Fruit fly (Drosophila melanogaster) whole organism, embryonic: ENCODE results near the gene CG42554.
A peak's percentile ranks its signal among the peaks of the same experiment; 100 is the strongest.

Experiments
- CG10565 ChIP-seq: fragments of 200-800 bp; sonication (Bioruptor generic); optimal IDR thresholded peaks from 3 replicates; lab custom pipeline; 2016; ENCODE audit warnings: missing biosample characterization, mild to moderate bottlenecking, missing genetic modification characterization
- CG10654 ChIP-seq: fragments of 200-800 bp; sonication (Bioruptor generic); optimal IDR thresholded peaks from 2 replicates; lab custom pipeline; 2016; ENCODE audit warnings: missing biosample characterization, missing genetic modification characterization
- CG11723 ChIP-seq: fragments of 200-800 bp; sonication (Bioruptor generic); optimal IDR thresholded peaks from 2 replicates; lab custom pipeline; 2017; ENCODE audit warnings: missing biosample characterization, mild to moderate bottlenecking, missing genetic modification characterization
- CG12391 ChIP-seq: fragments of 200-800 bp; sonication (Bioruptor generic); optimal IDR thresholded peaks from 3 replicates; lab custom pipeline; 2018; ENCODE audit warnings: missing biosample characterization, mild to moderate bottlenecking, missing genetic modification characterization, moderate library complexity
- CG13624 ChIP-seq: fragments of 200-800 bp; sonication (Bioruptor generic); optimal IDR thresholded peaks from 2 replicates; lab custom pipeline; 2016; ENCODE audit warnings: missing biosample characterization, missing genetic modification characterization
- CG1602 ChIP-seq: fragments of 200-800 bp; sonication (Bioruptor generic); optimal IDR thresholded peaks from 3 replicates; lab custom pipeline; 2016; ENCODE audit warnings: missing biosample characterization, missing genetic modification characterization
- CG18619 ChIP-seq: fragments of 200-800 bp; sonication (Bioruptor generic); optimal IDR thresholded peaks from 3 replicates; lab custom pipeline; 2017; ENCODE audit warnings: missing biosample characterization, mild to moderate bottlenecking, missing genetic modification characterization
- CG31224 ChIP-seq: fragments of 200-800 bp; sonication (Bioruptor generic); IDR thresholded peaks from 2 replicates; pipeline ENCODE4 v1.3.6; 2022; ENCODE audit warnings: missing biosample characterization, missing genetic modification characterization
- CG33557 ChIP-seq: fragments of 200-800 bp; sonication (Bioruptor generic); optimal IDR thresholded peaks from 2 replicates; lab custom pipeline; 2019; ENCODE audit warnings: missing biosample characterization, mild to moderate bottlenecking, missing genetic modification characterization, moderate library complexity
- CG3847 ChIP-seq: fragments of 200-800 bp; sonication (Bioruptor generic); IDR thresholded peaks from 2 replicates; pipeline ENCODE4 v1.3.6; 2022; ENCODE audit warnings: missing biosample characterization, missing genetic modification characterization
- CG4820 ChIP-seq: fragments of 200-800 bp; sonication (Bioruptor generic); optimal IDR thresholded peaks from 3 replicates; lab custom pipeline; 2016; ENCODE audit warnings: missing biosample characterization, missing genetic modification characterization
- CG6689 ChIP-seq: fragments of 200-800 bp; sonication (Bioruptor generic); IDR thresholded peaks from 2 replicates; pipeline ENCODE4 v1.3.6; 2022; ENCODE audit warnings: missing biosample characterization, missing genetic modification characterization
- CG7556 ChIP-seq: fragments of 200-800 bp; sonication (Bioruptor generic); optimal IDR thresholded peaks from 2 replicates; lab custom pipeline; 2017; ENCODE audit warnings: missing biosample characterization, mild to moderate bottlenecking, missing genetic modification characterization
- Doc2 ChIP-seq: fragments of 200-800 bp; sonication (Bioruptor generic); IDR thresholded peaks from 2 replicates; pipeline ENCODE4 v1.3.6; 2022; ENCODE audit warnings: missing biosample characterization, missing genetic modification characterization
- Dref ChIP-seq: fragments of 200-800 bp; sonication (Bioruptor generic); IDR thresholded peaks from 2 replicates; pipeline ENCODE4 v1.3.6; 2022; ENCODE audit warnings: missing biosample characterization, missing genetic modification characterization
- Drgx ChIP-seq: fragments of 200-800 bp; sonication (Bioruptor generic); IDR thresholded peaks from 2 replicates; pipeline ENCODE4 v1.3.6; 2022; ENCODE audit warnings: missing biosample characterization, missing genetic modification characterization
- H15 ChIP-seq: fragments of 200-800 bp; sonication (Bioruptor generic); IDR thresholded peaks from 3 replicates; pipeline ENCODE4 v1.3.6; 2022; ENCODE audit warnings: missing biosample characterization, missing genetic modification characterization
- HHEX ChIP-seq: fragments of 200-800 bp; sonication (Bioruptor generic); optimal IDR thresholded peaks from 3 replicates; lab custom pipeline; 2017; ENCODE audit warnings: missing biosample characterization, mild to moderate bottlenecking, missing genetic modification characterization, missing genetic modification reagents
- HmgZ ChIP-seq: fragments of 200-800 bp; sonication (Bioruptor generic); optimal IDR thresholded peaks from 2 replicates; lab custom pipeline; 2018; ENCODE audit warnings: missing biosample characterization, mild to moderate bottlenecking, missing genetic modification characterization
- Hr51 ChIP-seq, 2 experiments: fragments of 200-800 bp; sonication (Bioruptor generic); optimal IDR thresholded peaks; 2 replicates in 1 of 2; 3 replicates in 1 of 2; lab custom pipeline; 2016 to 2018; ENCODE audit warnings: missing biosample characterization in 2 of 2, missing genetic modification characterization in 2 of 2, mild to moderate bottlenecking in 1 of 2, moderate library complexity in 1 of 2
- Hsf ChIP-seq: fragments of 200-800 bp; sonication (Bioruptor generic); optimal IDR thresholded peaks from 3 replicates; lab custom pipeline; 2016; ENCODE audit warnings: missing biosample characterization, missing genetic modification characterization
- Lhr ChIP-seq: fragments of 200-800 bp; sonication (Bioruptor generic); optimal IDR thresholded peaks from 3 replicates; lab custom pipeline; 2017; ENCODE audit warnings: mild to moderate bottlenecking, missing biosample characterization, missing genetic modification reagents, missing genetic modification characterization
- Mad ChIP-seq: fragments of 200-800 bp; sonication (Bioruptor generic); optimal IDR thresholded peaks from 2 replicates; lab custom pipeline; 2016; ENCODE audit warnings: missing biosample characterization, missing genetic modification characterization
- Max ChIP-seq: fragments of 200-800 bp; sonication (Bioruptor generic); optimal IDR thresholded peaks from 2 replicates; lab custom pipeline; 2016; ENCODE audit warnings: missing biosample characterization, mild to moderate bottlenecking, missing genetic modification characterization
- Mes4 ChIP-seq: fragments of 200-800 bp; sonication (Bioruptor generic); optimal IDR thresholded peaks from 2 replicates; lab custom pipeline; 2016; ENCODE audit warnings: missing biosample characterization, missing genetic modification characterization
- Myb ChIP-seq: fragments of 200-800 bp; sonication (Bioruptor generic); optimal IDR thresholded peaks from 2 replicates; lab custom pipeline; 2016; ENCODE audit warnings: missing biosample characterization, missing genetic modification characterization
- Rfx ChIP-seq: fragments of 200-800 bp; sonication (Bioruptor generic); IDR thresholded peaks from 2 replicates; pipeline ENCODE4 v1.3.6; 2022; ENCODE audit warnings: missing biosample characterization, missing genetic modification characterization
- Xbp1 ChIP-seq: fragments of 200-800 bp; sonication (Bioruptor generic); optimal IDR thresholded peaks from 3 replicates; lab custom pipeline; 2016; ENCODE audit warnings: missing biosample characterization, mild to moderate bottlenecking, missing genetic modification characterization
- Xrp1 ChIP-seq: fragments of 200-800 bp; sonication (Bioruptor generic); IDR thresholded peaks from 2 replicates; pipeline ENCODE4 v1.3.6; 2022; ENCODE audit warnings: missing biosample characterization, missing genetic modification characterization
- ato ChIP-seq: fragments of 200-800 bp; sonication (Bioruptor generic); IDR thresholded peaks from 2 replicates; pipeline ENCODE4 v1.3.6; 2022; ENCODE audit warnings: missing biosample characterization, missing genetic modification characterization; ENCODE audit not compliant: partially characterized antibody
- btn ChIP-seq: fragments of 200-800 bp; sonication (Bioruptor generic); optimal IDR thresholded peaks from 2 replicates; lab custom pipeline; 2016; ENCODE audit warnings: missing biosample characterization, missing genetic modification characterization
- dan ChIP-seq: fragments of 200-800 bp; sonication (Bioruptor generic); IDR thresholded peaks from 2 replicates; pipeline ENCODE4 v1.3.6; 2022; ENCODE audit warnings: missing biosample characterization, missing genetic modification characterization
- gem ChIP-seq: fragments of 200-800 bp; sonication (Bioruptor generic); optimal IDR thresholded peaks from 2 replicates; lab custom pipeline; 2019; ENCODE audit warnings: missing biosample characterization, mild to moderate bottlenecking, missing genetic modification characterization, moderate library complexity
- gt ChIP-seq: fragments of 200-800 bp; sonication (Bioruptor generic); IDR thresholded peaks from 2 replicates; pipeline ENCODE4 v1.3.6; 2022; ENCODE audit warnings: missing biosample characterization, missing genetic modification characterization
- jigr1 ChIP-seq: fragments of 200-800 bp; sonication (Bioruptor generic); IDR thresholded peaks from 3 replicates; pipeline ENCODE4 v1.3.6; 2022; ENCODE audit warnings: missing biosample characterization, missing genetic modification characterization
- lmd ChIP-seq: fragments of 200-800 bp; sonication (Bioruptor generic); IDR thresholded peaks from 2 replicates; pipeline ENCODE4 v1.3.6; 2022; ENCODE audit warnings: missing biosample characterization, missing genetic modification characterization
- peb ChIP-seq: fragments of 200-800 bp; sonication (Bioruptor generic); IDR thresholded peaks from 2 replicates; pipeline ENCODE4 v1.3.6; 2022; ENCODE audit warnings: missing biosample characterization, missing genetic modification characterization
- pfk ChIP-seq: fragments of 200-800 bp; sonication (Bioruptor generic); optimal IDR thresholded peaks from 2 replicates; lab custom pipeline; 2018; ENCODE audit warnings: missing biosample characterization, mild to moderate bottlenecking, missing genetic modification characterization, moderate library complexity
- prd ChIP-seq, 3 experiments: fragments of >200 bp in 2 of 3; fragments of 200-800 bp in 1 of 3; sonication (Bioruptor generic) in 1 of 3; optimal IDR thresholded peaks in 2 of 3; IDR thresholded peaks in 1 of 3; 2 replicates in 2 of 3; 3 replicates in 1 of 3; pipeline versions ENCODE4 v1.3.6 to Lab custom; 2017 to 2022; ENCODE audit warnings: missing biosample characterization in 1 of 3, missing genetic modification characterization in 1 of 3
- psq ChIP-seq: fragments of 200-800 bp; sonication (Bioruptor generic); optimal IDR thresholded peaks from 2 replicates; lab custom pipeline; 2017; ENCODE audit warnings: missing biosample characterization, missing genetic modification characterization
- rib ChIP-seq: fragments of 200-800 bp; sonication (Bioruptor generic); IDR thresholded peaks from 2 replicates; pipeline ENCODE4 v1.3.6; 2022; ENCODE audit warnings: missing biosample characterization, missing genetic modification characterization
- run ChIP-seq: fragments of 200-800 bp; sonication (Bioruptor generic); optimal IDR thresholded peaks from 3 replicates; lab custom pipeline; 2018; ENCODE audit warnings: missing biosample characterization, mild to moderate bottlenecking, missing genetic modification characterization
- sc ChIP-seq, 3 experiments: fragments of >200 bp in 2 of 3; fragments of 200-800 bp in 1 of 3; sonication (Bioruptor generic) in 1 of 3; optimal IDR thresholded peaks; 2 replicates in 2 of 3; 3 replicates in 1 of 3; lab custom pipeline; 2017; ENCODE audit warnings: mild to moderate bottlenecking in 1 of 3, missing biosample characterization in 1 of 3, missing genetic modification characterization in 1 of 3, missing genetic modification reagents in 1 of 3
- sens ChIP-seq: fragments of 200-800 bp; sonication (Bioruptor generic); peaks from one replicate; lab custom pipeline; 2016; ENCODE audit warnings: missing biosample characterization, missing genetic modification characterization
- shn ChIP-seq: fragments of 200-800 bp; sonication (Bioruptor generic); optimal IDR thresholded peaks from 3 replicates; lab custom pipeline; 2016; ENCODE audit warnings: missing biosample characterization, missing genetic modification characterization
- sob ChIP-seq: fragments of 200-800 bp; sonication (Bioruptor generic); IDR thresholded peaks from 2 replicates; pipeline ENCODE4 v1.3.6; 2022; ENCODE audit warnings: missing biosample characterization, missing genetic modification characterization
- tgo ChIP-seq: fragments of 200-800 bp; sonication (Bioruptor generic); IDR thresholded peaks from 3 replicates; pipeline ENCODE4 v1.3.6; 2022; ENCODE audit warnings: missing biosample characterization, missing genetic modification characterization
- tll ChIP-seq, 2 experiments: fragments of 200-800 bp in 1 of 2; fragments of >200 bp in 1 of 2; sonication (Bioruptor generic) in 1 of 2; optimal IDR thresholded peaks; 2 replicates each; lab custom pipeline; 2017 to 2019; ENCODE audit warnings: missing biosample characterization in 2 of 2, missing genetic modification characterization in 2 of 2, mild to moderate bottlenecking in 1 of 2, moderate library complexity in 1 of 2
- unc-4 ChIP-seq: fragments of 200-800 bp; sonication (Bioruptor generic); IDR thresholded peaks from 2 replicates; pipeline ENCODE4 v1.3.6; 2022; ENCODE audit warnings: missing biosample characterization, missing genetic modification characterization; ENCODE audit not compliant: partially characterized antibody
- wor ChIP-seq: fragments of 200-800 bp; sonication (Bioruptor generic); IDR thresholded peaks from 2 replicates; pipeline ENCODE4 v1.3.6; 2022; ENCODE audit warnings: missing biosample characterization, missing genetic modification characterization
- zfh1 ChIP-seq: fragments of 200-800 bp; sonication (Bioruptor generic); IDR thresholded peaks from 3 replicates; pipeline ENCODE4 v1.3.6; 2022; ENCODE audit warnings: missing biosample characterization, missing genetic modification characterization

CG42554 gene

dm6 chr3L:884239-884638 lies 48.8 kb downstream of the CG42554 start (continued):
- TF ChIP-seq sc (optimal IDR thresholded peaks at IDR 0.05; lab: Kevin White, UChicago) = no peak
- no peak for TF ChIP-seq sc (GFP tag; optimal IDR thresholded peaks at IDR 0.05; lab: Kevin White, UChicago)
- TF ChIP-seq CG18619 (GFP tag; lab: Kevin White, UChicago) = no peak
- TF ChIP-seq CG31224 (GFP tag; lab: Robert Waterston, UW) = 0 out of 2 replicates have a peak, but pooled peaks have one; percentile 25
- TF ChIP-seq lmd (GFP tag; lab: Robert Waterston, UW) = peak; percentile 25; the same call in 1 of the 2 replicates
- peak; percentile 24; the same call in 1 of the 2 replicates for TF ChIP-seq Drgx (GFP tag; lab: Robert Waterston, UW)
- TF ChIP-seq sob (GFP tag; lab: Robert Waterston, UW) = peak; percentile 23; the same call in 1 of the 2 replicates
- TF ChIP-seq Hsf = no peak
- no peak for TF ChIP-seq tll (GFP tag; optimal IDR thresholded peaks at IDR 0.05; lab: Kevin White, UChicago)
- TF ChIP-seq CG4820 (GFP tag; lab: Kevin White, UChicago) = no peak
- no peak for TF ChIP-seq jigr1 (GFP tag; lab: Robert Waterston, UW)
- no peak for TF ChIP-seq tgo (GFP tag; lab: Robert Waterston, UW)
- TF ChIP-seq CG3847 = no peak
- TF ChIP-seq sens (GFP tag; lab: Kevin White, UChicago) = no peak
- no peak for TF ChIP-seq Myb (GFP tag; lab: Kevin White, UChicago)
- no peak for TF ChIP-seq run
- no peak for TF ChIP-seq CG1602 (GFP tag; lab: Kevin White, UChicago)
- TF ChIP-seq peb = no peak
- TF ChIP-seq Xbp1 (GFP tag; lab: Kevin White, UChicago) = no peak
- peak; percentile 66 for TF ChIP-seq Rfx (GFP tag; lab: Robert Waterston, UW)
- no peak for TF ChIP-seq Mad (GFP tag; lab: Kevin White, UChicago)
- TF ChIP-seq H15 = no peak
- no peak for TF ChIP-seq wor (GFP tag; lab: Robert Waterston, UW)
- TF ChIP-seq unc-4 = no peak
- no peak for TF ChIP-seq CG13624 (GFP tag; lab: Kevin White, UChicago)
- TF ChIP-seq CG7556 (GFP tag; lab: Kevin White, UChicago) = no peak
- TF ChIP-seq HHEX = no peak
- no peak for TF ChIP-seq prd (optimal IDR thresholded peaks at IDR 0.05; lab: Kevin White, UChicago)
- no peak for TF ChIP-seq prd (GFP tag; IDR thresholded peaks at IDR 0.05; lab: Robert Waterston, UW)
- TF ChIP-seq psq = no peak
- TF ChIP-seq HmgZ (tag; lab: Kevin White, UChicago) = no peak
- TF ChIP-seq btn (GFP tag; lab: Kevin White, UChicago) = no peak
- no peak for TF ChIP-seq ato (GFP tag; lab: Robert Waterston, UW)
- peak; percentile 13; the same call in 1 of the 3 replicates for TF ChIP-seq zfh1
- no peak for TF ChIP-seq shn (GFP tag; lab: Kevin White, UChicago)
- no peak for TF ChIP-seq CG12391 (tag; lab: Kevin White, UChicago)
- no peak for TF ChIP-seq CG33557 (GFP tag; lab: Kevin White, UChicago)
- TF ChIP-seq CG10565 (GFP tag; lab: Kevin White, UChicago) = no peak
- no peak for TF ChIP-seq Lhr (GFP tag; lab: Kevin White, UChicago)
- no peak for TF ChIP-seq gt (GFP tag; lab: Robert Waterston, UW)
- TF ChIP-seq Xrp1 = no peak
- no peak for TF ChIP-seq dan
- no peak for TF ChIP-seq Doc2
- no peak for TF ChIP-seq Mes4 (GFP tag; lab: Kevin White, UChicago)
- no peak for TF ChIP-seq pfk (GFP tag; lab: Kevin White, UChicago)
- no peak for TF ChIP-seq CG11723 (GFP tag; lab: Kevin White, UChicago)
- TF ChIP-seq Dref (GFP tag; lab: Robert Waterston, UW) = no peak
- TF ChIP-seq rib (GFP tag; lab: Robert Waterston, UW) = no peak
- no peak for TF ChIP-seq CG6689 (GFP tag; lab: Robert Waterston, UW)
- TF ChIP-seq gem (tag; lab: Kevin White, UChicago) = no peak
- TF ChIP-seq Max (GFP tag; lab: Kevin White, UChicago) = no peak
- TF ChIP-seq CG10654 = no peak
- TF ChIP-seq Hr51 (GFP tag; optimal IDR thresholded peaks at IDR 0.05; lab: Kevin White, UChicago) = no peak
